Worm (Caenorhabditis elegans) whole organism, L4 larva: ENCODE results near the gene hrg-6.
A peak's percentile ranks its signal among the peaks of the same experiment; 100 is the strongest.

ENCODE experiments used
- F10B5.3 ChIP-seq: sonication (generic microtip); optimal IDR thresholded peaks from 2 replicates; lab custom pipeline; 2016; ENCODE audit warnings: mild to moderate bottlenecking, missing genetic modification characterization, missing compliant biosample characterization
- ces-1 ChIP-seq: fragments of 150-350 bp; sonication (generic microtip); optimal IDR thresholded peaks from 4 replicates; lab custom pipeline; 2014; ENCODE audit warnings: missing biosample characterization, missing genetic modification reagents, missing genetic modification characterization
- fos-1 ChIP-seq: fragments of 150-350 bp; optimal IDR thresholded peaks from 2 replicates; lab custom pipeline; 2014; ENCODE audit warnings: missing biosample characterization, missing genetic modification characterization
- jun-1 ChIP-seq: fragments of 150-350 bp; optimal IDR thresholded peaks from 2 replicates; lab custom pipeline; 2014; ENCODE audit warnings: missing biosample characterization, missing genetic modification reagents, missing genetic modification characterization
- lin-15B ChIP-seq: fragments of 150-350 bp; sonication (generic microtip); optimal IDR thresholded peaks from 3 replicates; lab custom pipeline; 2014; ENCODE audit warnings: missing biosample characterization, missing genetic modification characterization
- mdl-1 ChIP-seq, 2 experiments: fragments of 150-350 bp in 1 of 2; sonication (generic microtip) in 1 of 2; optimal IDR thresholded peaks; 2 replicates each; lab custom pipeline; 2014 to 2017; ENCODE audit warnings: missing biosample characterization in 2 of 2, missing genetic modification characterization in 2 of 2
- nhr-102 ChIP-seq: sonication (generic microtip); optimal IDR thresholded peaks from 2 replicates; lab custom pipeline; 2016; ENCODE audit warnings: mild to moderate bottlenecking, missing genetic modification characterization, moderate library complexity, missing compliant biosample characterization
- nhr-25 ChIP-seq: sonication (generic microtip); optimal IDR thresholded peaks from 2 replicates; lab custom pipeline; 2017; ENCODE audit warnings: missing genetic modification characterization, mild to moderate bottlenecking, missing compliant biosample characterization, antibody characterized with exemption, moderate library complexity, borderline replicate concordance; ENCODE audit not compliant: insufficient read depth
- nhr-77 ChIP-seq: fragments of 150-350 bp; optimal IDR thresholded peaks from 2 replicates; lab custom pipeline; 2014; ENCODE audit warnings: missing biosample characterization, missing genetic modification characterization
- skn-1 ChIP-seq: fragments of 150-350 bp; optimal IDR thresholded peaks from 2 replicates; lab custom pipeline; 2014; ENCODE audit warnings: missing biosample characterization, missing genetic modification characterization
- unc-39 ChIP-seq: sonication (generic microtip); optimal IDR thresholded peaks from 2 replicates; lab custom pipeline; 2017; ENCODE audit warnings: missing biosample characterization, missing genetic modification characterization
- unc-62 ChIP-seq, 3 experiments: fragments of 150-350 bp in 1 of 3; sonication (generic microtip); optimal IDR thresholded peaks in 2 of 3; peaks in 1 of 3; 1 replicate in 1 of 3; 2 replicates in 2 of 3; lab custom pipeline; 2014 to 2017; ENCODE audit warnings: missing biosample characterization in 3 of 3, missing genetic modification characterization in 3 of 3, missing genetic modification reagents in 3 of 3, missing genotype in 1 of 3
- ztf-11 ChIP-seq: fragments of 150-350 bp; optimal IDR thresholded peaks from 2 replicates; lab custom pipeline; 2014; ENCODE audit warnings: missing biosample characterization, missing genetic modification characterization

DNA sequence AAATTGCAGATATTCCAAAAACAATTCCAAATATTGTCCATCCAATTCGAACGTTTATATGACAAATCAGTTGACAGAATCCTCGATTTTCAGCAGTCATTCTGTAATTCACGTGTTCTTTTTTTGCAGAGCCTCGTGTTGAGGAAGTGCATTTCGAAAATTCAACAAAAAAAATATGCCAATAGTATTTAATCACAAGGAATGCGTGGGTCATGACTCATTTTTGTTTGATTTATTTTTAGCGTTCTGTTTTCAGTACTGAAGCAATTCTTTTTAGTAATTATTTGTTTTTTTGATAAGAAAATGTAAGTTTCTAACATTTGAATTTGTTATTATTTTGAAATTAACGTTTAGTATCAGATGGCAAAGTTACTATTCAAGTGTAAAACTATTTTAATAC lies 1.5 kb upstream of the hrg-6 start, which contains the start of gene hrg-4:
- TF ChIP-seq unc-39 (tag; lab: Kevin White, UChicago) = no peak
- TF ChIP-seq unc-62 (GFP tag; optimal IDR thresholded peaks at IDR 0.05 in 1 of 2; lab: Kevin White, UChicago) = peak in 1 of 2 experiments; percentile 75
- TF ChIP-seq unc-62 (tag; optimal IDR thresholded peaks at IDR 0.05; lab: Kevin White, UChicago) = no peak
- no peak for TF ChIP-seq F10B5.3
- no peak for TF ChIP-seq nhr-102 (tag; lab: Kevin White, UChicago)
- no peak for TF ChIP-seq skn-1
- no peak for TF ChIP-seq jun-1 (tag; lab: Kevin White, UChicago)
- TF ChIP-seq mdl-1 (tag; optimal IDR thresholded peaks at IDR 0.05; lab: Kevin White, UChicago) = no peak
- TF ChIP-seq nhr-25 = no peak
- no peak for TF ChIP-seq ztf-11 (tag; lab: Kevin White, UChicago)
- no peak for TF ChIP-seq ces-1 (GFP tag; lab: Kevin White, UChicago)
- TF ChIP-seq lin-15B (tag; lab: Kevin White, UChicago) = no peak
- no peak for TF ChIP-seq nhr-77 (tag; lab: Kevin White, UChicago)
- no peak for TF ChIP-seq fos-1 (tag; lab: Kevin White, UChicago)
